Fruit fly (Drosophila melanogaster): ENCODE results near the gene CG32683.

DNA sequence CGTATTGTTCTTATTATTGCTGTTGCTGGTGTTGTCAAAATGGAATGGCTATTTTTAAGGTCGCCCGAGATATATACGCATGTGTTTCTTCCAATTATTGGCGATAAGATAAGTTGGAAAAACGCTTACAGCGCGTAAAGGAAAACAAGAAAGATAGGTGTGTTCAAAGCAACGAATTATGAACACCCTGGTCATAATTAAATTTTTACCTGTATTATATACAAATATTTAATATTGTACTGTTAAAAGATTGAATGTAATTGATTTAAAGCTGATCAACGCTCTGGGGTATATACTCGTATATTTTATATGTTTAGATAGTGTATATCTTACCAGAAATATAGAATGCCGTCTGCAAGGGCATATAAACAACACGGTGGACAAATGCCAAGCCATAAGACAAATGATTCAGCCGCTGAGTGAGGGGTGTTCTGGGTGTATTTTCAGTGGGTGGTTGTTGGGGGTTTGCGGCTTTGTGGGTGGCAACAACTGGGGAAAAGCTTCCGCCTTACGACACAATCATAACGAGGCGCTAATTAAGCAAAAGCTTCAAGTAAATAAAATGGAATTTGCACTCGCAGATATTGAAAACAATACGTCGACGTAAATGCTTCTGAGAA is 57.1 kb downstream of the CG32683 start:
- TF ChIP-seq EcR (GFP tag; optimal IDR thresholded peaks at IDR 0.05) (no peak), pan (optimal IDR thresholded peaks at IDR 0.05) (no peak), usp (GFP tag; optimal IDR thresholded peaks at IDR 0.05) (no peak)
